Worm (Caenorhabditis elegans) whole organism, early embryonic: ENCODE data around the gene Y53G8AL.3.

ENCODE experiments used
- B0310.2 ChIP-seq: sonication (generic microtip); optimal IDR thresholded peaks from 2 replicates; lab custom pipeline; 2016; ENCODE audit warnings: mild to moderate bottlenecking, missing genetic modification characterization, missing compliant biosample characterization
- F13C5.2 ChIP-seq: sonication (generic microtip); optimal IDR thresholded peaks from 2 replicates; lab custom pipeline; 2017; ENCODE audit warnings: mild to moderate bottlenecking, missing genetic modification characterization, inconsistent platforms, missing compliant biosample characterization
- aly-1 ChIP-seq: sonication (generic microtip); optimal IDR thresholded peaks from 2 replicates; lab custom pipeline; 2016; ENCODE audit warnings: missing genetic modification characterization, missing compliant biosample characterization
- ama-1 ChIP-seq: fragments of 150-350 bp; optimal IDR thresholded peaks from 2 replicates; lab custom pipeline; 2014
- ceh-13 ChIP-seq: fragments of 200-800 bp; sonication (Bioruptor generic); optimal IDR thresholded peaks from 2 replicates; lab custom pipeline; 2018; ENCODE audit warnings: mild to moderate bottlenecking, missing genetic modification characterization, missing compliant biosample characterization
- ceh-36 ChIP-seq: sonication (generic microtip); optimal IDR thresholded peaks from 2 replicates; lab custom pipeline; 2016; ENCODE audit warnings: missing genetic modification characterization, inconsistent platforms, missing compliant biosample characterization
- ets-7 ChIP-seq: sonication (generic microtip); optimal IDR thresholded peaks from 2 replicates; lab custom pipeline; 2016; ENCODE audit warnings: missing genotype, missing genetic modification characterization, missing compliant biosample characterization
- flt-1 ChIP-seq: fragments of 200-800 bp; sonication (Bioruptor generic); IDR thresholded peaks from 2 replicates; pipeline ENCODE4 v1.3.6; 2022; ENCODE audit warnings: missing genetic modification characterization, missing compliant biosample characterization
- hmbx-1 ChIP-seq: sonication (generic microtip); optimal IDR thresholded peaks from 2 replicates; lab custom pipeline; 2016; ENCODE audit warnings: mild to moderate bottlenecking, missing genetic modification characterization, missing compliant biosample characterization
- hmg-4 ChIP-seq: fragments of 200-800 bp; sonication (Bioruptor generic); optimal IDR thresholded peaks from 2 replicates; lab custom pipeline; 2018; ENCODE audit warnings: mild to moderate bottlenecking, missing genetic modification characterization, missing compliant biosample characterization
- hnd-1 ChIP-seq: sonication (generic microtip); optimal IDR thresholded peaks from 2 replicates; lab custom pipeline; 2016; ENCODE audit warnings: missing genetic modification characterization, missing compliant biosample characterization
- pes-1 ChIP-seq: fragments of 200-800 bp; sonication (Bioruptor generic); IDR thresholded peaks from 2 replicates; pipeline ENCODE4 v1.3.6; 2022; ENCODE audit warnings: missing genetic modification reagents, missing genetic modification characterization, missing compliant biosample characterization
- scrt-1 ChIP-seq: fragments of 200-800 bp; sonication (Bioruptor generic); IDR thresholded peaks from 2 replicates; pipeline ENCODE4 v1.3.6; 2022; ENCODE audit warnings: missing genetic modification characterization, missing compliant biosample characterization
- sea-1 ChIP-seq: fragments of 200-800 bp; sonication (Bioruptor generic); conservative IDR thresholded peaks from 2 replicates; pipeline ENCODE4 v1.3.6; 2022; ENCODE audit warnings: missing genetic modification characterization, missing compliant biosample characterization
- tbx-11 ChIP-seq: fragments of 200-800 bp; sonication (Bioruptor generic); IDR thresholded peaks from 2 replicates; pipeline ENCODE4 v1.3.6; 2022; ENCODE audit warnings: missing genetic modification characterization, missing compliant biosample characterization
- tbx-37 ChIP-seq: fragments of 200-800 bp; sonication (Bioruptor generic); conservative IDR thresholded peaks from 2 replicates; pipeline ENCODE4 v1.3.6; 2022; ENCODE audit warnings: missing genetic modification reagents, missing genetic modification characterization, missing compliant biosample characterization
- tra-4 ChIP-seq: sonication (generic microtip); optimal IDR thresholded peaks from 2 replicates; lab custom pipeline; 2017; ENCODE audit warnings: missing genetic modification characterization, missing compliant biosample characterization

The Y53G8AL.3 gene

DNA sequence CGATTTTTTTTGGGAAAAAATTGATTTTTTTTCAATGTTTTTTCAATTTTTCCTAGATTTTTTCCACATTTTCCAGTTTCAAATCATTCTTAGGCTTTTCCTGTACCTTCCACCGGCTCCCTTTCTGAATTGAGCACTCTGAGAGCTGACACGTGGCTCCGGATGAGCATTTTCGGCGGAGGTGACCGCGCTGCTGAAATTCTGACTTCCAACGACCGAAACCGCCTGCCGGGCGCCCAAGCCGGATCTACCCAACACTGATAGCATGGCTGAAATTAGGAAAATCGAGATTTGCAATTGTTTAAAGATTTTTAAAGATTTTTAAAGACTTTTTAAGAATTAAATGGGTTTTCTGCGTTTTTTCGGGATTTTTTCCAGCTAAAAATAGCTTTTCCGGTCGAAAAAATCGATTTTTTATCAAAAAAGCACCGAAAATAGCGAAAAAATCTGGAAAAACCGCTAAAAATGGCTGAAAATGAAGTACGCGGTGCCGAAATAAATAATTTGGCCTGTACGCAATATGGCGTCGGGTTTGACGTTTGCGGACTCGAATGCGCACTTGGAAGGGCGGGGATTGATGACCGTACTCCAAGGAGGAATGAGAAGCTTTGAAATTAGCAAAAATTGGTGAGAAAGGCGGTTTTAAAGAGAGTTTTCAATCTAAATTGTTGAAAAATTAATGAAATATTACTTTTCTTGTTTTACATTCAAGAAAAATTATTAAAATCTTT, 4.5 kb downstream of the Y53G8AL.3 start, which contains the start of gene nduf-9:
Gene nduf-9 (minus strand): TSS at position 269 of the 731 bp plus-strand sequence.
- peak; percentile 27 for TF ChIP-seq F13C5.2 (tag; lab: Kevin White, UChicago)
- no peak for TF ChIP-seq ceh-36

DNA sequence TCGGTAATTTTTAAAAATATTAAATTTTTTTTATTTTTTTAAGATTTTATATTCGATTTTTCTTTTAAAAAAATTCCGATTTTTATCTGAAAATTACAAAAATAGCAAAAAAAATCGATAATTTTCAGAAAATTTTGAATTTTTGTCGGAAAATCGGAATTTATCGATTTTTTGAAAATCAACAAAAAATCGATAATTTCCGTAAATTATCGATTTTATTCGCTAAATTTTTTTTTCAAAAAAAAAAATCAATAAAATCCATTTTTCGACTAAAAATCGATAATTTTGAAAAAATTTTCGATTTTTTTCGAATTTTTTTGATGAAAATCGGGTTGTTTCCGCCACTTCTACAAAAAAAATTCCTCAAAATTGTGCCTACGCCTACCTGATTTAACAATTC, 10.6 kb downstream of the Y53G8AL.3 start:
- no peak for TF ChIP-seq flt-1 (GFP tag; lab: Robert Waterston, UW)
- no peak for TF ChIP-seq ets-7 (tag; lab: Kevin White, UChicago)
- TF ChIP-seq hnd-1: no peak
- TF ChIP-seq ama-1 (lab: Kevin White, UChicago): no peak
- no peak for TF ChIP-seq ceh-36
- no peak for TF ChIP-seq hmbx-1
- no peak for TF ChIP-seq sea-1
- TF ChIP-seq tra-4: no peak
- TF ChIP-seq hmg-4: no peak
- no peak for TF ChIP-seq tbx-11
- no peak for TF ChIP-seq ceh-13
- TF ChIP-seq pes-1 (GFP tag; lab: Robert Waterston, UW): no peak

- no peak for TF ChIP-seq sea-1
- TF ChIP-seq F13C5.2 (tag; lab: Kevin White, UChicago): no peak
- TF ChIP-seq tbx-11: no peak
- TF ChIP-seq pes-1 (GFP tag; lab: Robert Waterston, UW): no peak
- TF ChIP-seq hnd-1: no peak
- no peak for TF ChIP-seq scrt-1 (GFP tag; lab: Robert Waterston, UW)
- TF ChIP-seq ets-7 (tag; lab: Kevin White, UChicago): no peak
- no peak for TF ChIP-seq aly-1 (tag; lab: Kevin White, UChicago)
- TF ChIP-seq ceh-36: no peak
- no peak for TF ChIP-seq tra-4
These were observed 11.0 kb downstream of the Y53G8AL.3 start for ce11 chrIII:3241943-3242342.

ce11 chrIII:3241361-3241760, 11.6 kb downstream of the Y53G8AL.3 start:
- TF ChIP-seq pes-1 (GFP tag; lab: Robert Waterston, UW) (no peak), hmg-4 (no peak), ceh-36 (no peak), scrt-1 (GFP tag; lab: Robert Waterston, UW) (no peak), hmbx-1 (no peak), tra-4 (no peak), F13C5.2 (tag; lab: Kevin White, UChicago) (no peak), ama-1 (lab: Kevin White, UChicago) (no peak), B0310.2 (tag; lab: Kevin White, UChicago) (no peak), ets-7 (tag; lab: Kevin White, UChicago) (no peak), sea-1 (no peak), tbx-37 (GFP tag; lab: Robert Waterston, UW) (no peak), tbx-11 (no peak), ceh-13 (no peak), hnd-1 (no peak), flt-1 (GFP tag; lab: Robert Waterston, UW) (no peak), aly-1 (tag; lab: Kevin White, UChicago) (no peak)

ce11 chrIII:3240893-3241292, 12.1 kb downstream of the Y53G8AL.3 start:
- TF ChIP-seq tbx-37 (GFP tag; lab: Robert Waterston, UW): no peak
- TF ChIP-seq ceh-36: no peak
- no peak for TF ChIP-seq scrt-1 (GFP tag; lab: Robert Waterston, UW)

ce11 chrIII:3232650-3233152, 20.2 kb downstream of the Y53G8AL.3 start, which contains the start of gene Y53G8AL.1:
Gene Y53G8AL.1, plus strand, starts transcription at chrIII:3233102.
- TF ChIP-seq ceh-36 (no peak), F13C5.2 (tag; lab: Kevin White, UChicago) (no peak), pes-1 (GFP tag; lab: Robert Waterston, UW) (peak; percentile 38; the same call in 1 of the 2 replicates)

ce11 chrIII:3224102-3224501, 28.8 kb downstream of the Y53G8AL.3 start:
- no peak for TF ChIP-seq tra-4

DNA sequence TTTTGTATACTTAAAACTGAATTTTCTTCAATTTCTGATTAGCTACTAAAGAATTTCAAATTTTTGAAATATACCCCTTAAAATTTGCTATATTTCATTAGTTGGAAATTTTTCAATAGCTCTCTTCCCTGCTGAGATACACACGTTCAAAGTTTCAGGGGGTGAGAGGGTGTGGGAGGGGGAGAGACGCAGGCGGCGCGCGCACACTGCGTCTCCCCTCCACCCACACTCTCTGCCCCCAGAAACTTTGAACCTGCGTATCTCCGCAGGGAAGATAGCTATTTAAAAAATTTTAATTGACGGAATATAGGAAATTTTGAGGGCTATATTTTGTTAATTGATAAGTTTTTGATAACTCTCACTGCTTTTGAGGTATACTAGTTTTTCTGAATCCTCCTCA, 30.2 kb downstream of the Y53G8AL.3 start:
- TF ChIP-seq flt-1 (GFP tag; lab: Robert Waterston, UW) (no peak), B0310.2 (tag; lab: Kevin White, UChicago) (no peak), pes-1 (GFP tag; lab: Robert Waterston, UW) (no peak), tra-4 (no peak), sea-1 (no peak), ceh-36 (no peak), tbx-11 (no peak), F13C5.2 (tag; lab: Kevin White, UChicago) (no peak), aly-1 (tag; lab: Kevin White, UChicago) (no peak), ama-1 (lab: Kevin White, UChicago) (no peak), hmbx-1 (no peak), scrt-1 (GFP tag; lab: Robert Waterston, UW) (no peak), ets-7 (tag; lab: Kevin White, UChicago) (no peak)

DNA sequence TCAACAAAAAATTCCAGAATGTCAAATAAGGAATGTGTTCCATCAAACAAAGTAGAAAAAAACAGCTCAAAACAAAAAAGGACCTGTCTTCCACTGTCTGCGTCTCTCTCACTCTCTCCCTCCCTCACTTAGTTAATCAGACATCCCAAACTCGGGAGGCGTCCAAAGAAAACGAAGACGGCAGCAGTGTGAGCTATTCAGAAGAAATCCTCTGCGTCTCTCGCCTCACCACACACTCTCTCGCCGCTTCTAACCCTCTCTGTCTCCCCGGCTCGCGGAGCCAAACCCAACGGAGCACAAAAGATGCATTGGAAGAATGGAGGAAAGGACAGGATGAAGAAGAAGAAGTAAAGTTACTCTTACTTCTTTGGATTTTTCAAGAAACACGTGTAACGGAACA, 32.7 kb downstream of the Y53G8AL.3 start:
- TF ChIP-seq ama-1 (lab: Kevin White, UChicago): no peak
- peak; percentile 35 for TF ChIP-seq hmg-4
